Worm (Caenorhabditis elegans): Measurements from ENCODE around the gene F07B10.7.

F07B10.7 gene

ce11 chrV:11211323-11211722 is 49.2 kb downstream of the F07B10.7 start:
- TF ChIP-seq odd-2 (tag; optimal IDR thresholded peaks at IDR 0.05), result no peak
- no peak for TF ChIP-seq nfya-1 (tag; optimal IDR thresholded peaks at IDR 0.05)
- TF ChIP-seq madf-2 (tag; optimal IDR thresholded peaks at IDR 0.05), result no peak
- TF ChIP-seq K02D7.2 (tag; optimal IDR thresholded peaks at IDR 0.05), result no peak
- TF ChIP-seq dve-1 (tag; optimal IDR thresholded peaks at IDR 0.05), result no peak
- no peak for TF ChIP-seq ceh-30 (tag; optimal IDR thresholded peaks at IDR 0.05)
- TF ChIP-seq ceh-22 (tag; optimal IDR thresholded peaks at IDR 0.05), result no peak
- TF ChIP-seq pax-1 (tag; optimal IDR thresholded peaks at IDR 0.05), result no peak
- TF ChIP-seq hlh-8 (tag; optimal IDR thresholded peaks at IDR 0.05), result no peak
- no peak for TF ChIP-seq ref-2 (tag; optimal IDR thresholded peaks at IDR 0.05)
- no peak for TF ChIP-seq Y22D7AL.16 (tag; optimal IDR thresholded peaks at IDR 0.05)
- no peak for TF ChIP-seq ahr-1 (tag; optimal IDR thresholded peaks at IDR 0.05)
- no peak for TF ChIP-seq sox-2 (GFP tag; IDR thresholded peaks at IDR 0.05)
- TF ChIP-seq unc-42 (tag; optimal IDR thresholded peaks at IDR 0.05), result no peak
- TF ChIP-seq elt-4 (tag; optimal IDR thresholded peaks at IDR 0.05), result no peak
- TF ChIP-seq ceh-9 (tag; optimal IDR thresholded peaks at IDR 0.05), result no peak

DNA sequence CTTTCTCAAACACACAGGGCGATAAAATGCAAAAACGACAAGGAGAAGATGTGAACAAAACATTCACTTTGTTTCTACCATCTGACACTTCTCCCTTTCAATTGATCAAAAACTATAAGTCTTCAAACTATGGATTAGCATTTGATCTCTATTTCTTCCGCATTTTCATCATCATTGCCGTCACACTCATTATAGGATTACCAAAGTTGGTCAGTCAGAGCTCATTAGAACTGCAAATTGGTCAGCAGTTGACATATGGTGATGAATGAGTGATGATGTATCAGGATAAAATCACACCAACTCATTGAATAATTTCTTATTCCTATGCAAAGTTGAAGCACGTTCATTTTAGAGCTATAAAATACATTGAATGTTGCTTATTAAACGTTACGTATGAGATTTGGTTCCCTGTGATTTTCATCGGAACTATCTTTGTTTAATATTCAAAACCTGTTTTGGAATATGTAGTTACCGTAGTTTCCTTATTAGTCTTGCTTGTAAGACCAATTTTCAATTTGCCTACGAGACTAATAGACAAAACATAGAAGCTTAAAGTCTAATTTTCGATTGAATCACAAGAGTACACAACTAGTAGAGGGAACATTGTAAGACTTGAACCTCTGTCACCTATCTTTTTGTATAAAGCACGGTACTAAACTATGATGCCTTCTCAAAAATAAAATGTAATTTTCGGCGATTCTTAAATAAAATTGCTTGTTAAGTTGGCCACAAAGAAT is 50.9 kb downstream of the F07B10.7 start:
- TF ChIP-seq nfya-1 (tag; optimal IDR thresholded peaks at IDR 0.05), result no peak
- TF ChIP-seq fkh-6 (tag; optimal IDR thresholded peaks at IDR 0.05), result no peak
- TF ChIP-seq ceh-22 (tag; optimal IDR thresholded peaks at IDR 0.05), result no peak
- no peak for TF ChIP-seq ahr-1 (tag; optimal IDR thresholded peaks at IDR 0.05)
- TF ChIP-seq C38D4.7 (GFP tag; optimal IDR thresholded peaks at IDR 0.05), result no peak
- TF ChIP-seq fax-1 (tag; optimal IDR thresholded peaks at IDR 0.05), result no peak
- TF ChIP-seq unc-3 (GFP tag; conservative IDR thresholded peaks at IDR 0.05), result no peak
- TF ChIP-seq unc-3 (tag; optimal IDR thresholded peaks at IDR 0.05), result no peak
- TF ChIP-seq ztf-16 (tag; optimal IDR thresholded peaks at IDR 0.05), result no peak
- TF ChIP-seq ceh-45 (GFP tag; IDR thresholded peaks at IDR 0.05), result no peak
- TF ChIP-seq pha-2 (tag; optimal IDR thresholded peaks at IDR 0.05), result no peak
- no peak for TF ChIP-seq npax-4 (tag; optimal IDR thresholded peaks at IDR 0.05)
- no peak for TF ChIP-seq T23F11.4 (GFP tag; optimal IDR thresholded peaks at IDR 0.05)

Measured in whole organism, late embryonic.